Worm (Caenorhabditis elegans): ENCODE data around the gene slc-17.1.

Gene slc-17.1

DNA sequence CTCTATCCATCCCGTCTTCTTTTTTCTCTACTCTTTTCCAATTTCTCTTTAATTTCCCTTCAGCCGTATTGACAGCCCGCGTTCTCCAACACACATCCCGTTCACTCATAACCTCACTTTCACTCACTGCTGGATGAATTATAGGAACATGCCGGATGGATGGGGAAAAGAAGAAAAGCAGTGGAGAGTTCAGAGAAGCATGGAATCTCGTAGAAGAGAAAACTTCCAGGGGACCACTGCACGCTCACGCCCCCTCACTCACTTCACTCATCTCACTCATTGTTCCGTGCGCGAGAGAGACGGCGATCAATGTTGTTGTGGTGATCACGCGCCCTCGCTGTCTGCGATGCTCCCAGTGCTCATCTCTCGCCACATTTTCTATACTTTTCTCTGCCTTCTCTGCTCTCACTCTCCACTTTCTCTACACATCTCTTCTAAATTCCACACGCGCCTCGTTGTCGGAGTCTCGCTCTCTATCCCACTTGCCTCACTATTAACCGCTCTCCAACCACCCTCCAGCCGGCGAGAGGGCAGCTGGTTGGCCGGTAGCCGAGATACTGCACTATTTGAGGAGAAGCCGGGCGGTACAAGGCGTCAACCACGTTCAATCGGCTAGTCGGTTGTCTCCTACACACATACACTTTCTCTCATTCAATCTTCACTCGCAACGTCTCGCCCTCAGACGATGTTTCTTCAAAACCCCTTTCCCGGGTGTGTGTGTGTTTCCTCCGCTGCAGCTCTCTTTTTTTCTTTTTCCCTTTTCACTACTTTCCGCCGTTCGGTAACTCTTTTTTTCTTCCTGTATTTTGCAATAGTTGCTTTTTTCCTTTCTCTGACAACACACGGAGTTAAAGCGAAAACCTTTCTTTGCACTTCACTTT, 15.2 kb upstream of the slc-17.1 start:
- TF ChIP-seq madf-8 (GFP tag; conservative IDR thresholded peaks at IDR 0.05) (no peak), let-607 (tag; optimal IDR thresholded peaks at IDR 0.05) (peak; percentile 21 to 52), nhr-90 (tag; optimal IDR thresholded peaks at IDR 0.05) (peak; percentile 50), egrh-3 (GFP tag; IDR thresholded peaks at IDR 0.05) (peak; percentile 64), snpc-4 (GFP tag; optimal IDR thresholded peaks at IDR 0.05) (peak; percentile 24), snpc-4 (tag; optimal IDR thresholded peaks at IDR 0.05) (peak in 3 of 4 experiments; percentile 23 to 49 (median 49)), chd-7 (tag; optimal IDR thresholded peaks at IDR 0.05) (peak; percentile 91), pbrm-1 (GFP tag; IDR thresholded peaks at IDR 0.05) (peak; percentile 73), F22D6.2 (tag; optimal IDR thresholded peaks at IDR 0.05) (peak; percentile 74), ceh-79 (tag; optimal IDR thresholded peaks at IDR 0.05) (no peak), efl-1 (GFP tag; optimal IDR thresholded peaks at IDR 0.05) (no peak), lsy-27 (tag; optimal IDR thresholded peaks at IDR 0.05; ENCODE audit: borderline replicate concordance, insufficient read depth) (no peak), unc-130 (GFP tag; optimal IDR thresholded peaks at IDR 0.05) (no peak), somi-1 (GFP tag; optimal IDR thresholded peaks at IDR 0.05) (peak; percentile 86), B0035.1 (tag; optimal IDR thresholded peaks at IDR 0.05) (peak; percentile 66), B0261.1 (tag; optimal IDR thresholded peaks at IDR 0.05) (peak; percentile 6), hsf-1 (GFP tag; IDR thresholded peaks at IDR 0.05) (no peak), sea-2 (GFP tag; IDR thresholded peaks at IDR 0.05) (no peak), ztf-22 (GFP tag; optimal IDR thresholded peaks at IDR 0.05) (peak; percentile 82), ekl-4 (GFP tag; IDR thresholded peaks at IDR 0.05) (peak; percentile 77), lin-54 (GFP tag; optimal IDR thresholded peaks at IDR 0.05) (peak; percentile 33), ceh-40 (GFP tag; IDR thresholded peaks at IDR 0.05) (no peak), F39B2.1 (GFP tag; IDR thresholded peaks at IDR 0.05) (no peak), attf-5 (GFP tag; optimal IDR thresholded peaks at IDR 0.05) (peak; percentile 75), F10E7.11 (tag; optimal IDR thresholded peaks at IDR 0.05) (no peak), egl-44 (GFP tag; IDR thresholded peaks at IDR 0.05) (peak; percentile 7; the same call in 1 of the 2 replicates), hlh-26 (GFP tag; conservative IDR thresholded peaks at IDR 0.05) (no peak), F37B4.10 (GFP tag; IDR thresholded peaks at IDR 0.05) (0 out of 2 replicates have a peak, but pooled peaks have one; percentile 6), lag-1 (GFP tag; IDR thresholded peaks at IDR 0.05) (no peak), ceh-100 (GFP tag; IDR thresholded peaks at IDR 0.05) (peak; percentile 8; the same call in 1 of the 2 replicates), mcd-1 (GFP tag; IDR thresholded peaks at IDR 0.05) (peak; percentile 70), nhr-80 (tag; optimal IDR thresholded peaks at IDR 0.05) (peak; percentile 76), hrde-1 (tag; optimal IDR thresholded peaks at IDR 0.05; ENCODE audit: borderline replicate concordance) (no peak), B0019.2 (GFP tag; conservative IDR thresholded peaks at IDR 0.05) (no peak), nfyb-1 (GFP tag; IDR thresholded peaks at IDR 0.05) (peak; percentile 87), madf-10 (tag; optimal IDR thresholded peaks at IDR 0.05) (peak; percentile 63), snpc-1.3 (tag; optimal IDR thresholded peaks at IDR 0.05; ENCODE audit: insufficient read depth) (no peak), zfh-2 (GFP tag; conservative IDR thresholded peaks at IDR 0.05) (peak; percentile 100), sdz-38 (tag; optimal IDR thresholded peaks at IDR 0.05) (peak; percentile 53), T26A5.8 (tag; optimal IDR thresholded peaks at IDR 0.05) (no peak), mel-28 (tag; optimal IDR thresholded peaks at IDR 0.05; ENCODE audit: borderline replicate concordance) (no peak), bed-1 (GFP tag; IDR thresholded peaks at IDR 0.05) (no peak), Y79H2A.3 (GFP tag; conservative IDR thresholded peaks at IDR 0.05) (no peak), die-1 (tag; optimal IDR thresholded peaks at IDR 0.05) (peak; percentile 61), ama-1 (optimal IDR thresholded peaks at IDR 0.05) (peak; percentile 68), ama-1 (GFP tag; optimal IDR thresholded peaks at IDR 0.05) (no peak), dox-1 (GFP tag; IDR thresholded peaks at IDR 0.05) (peak; percentile 84)

Measured in whole organism, young adult.